Worm (Caenorhabditis elegans) whole organism, L4 larva: ENCODE results near the gene clc-10.

Source experiments
- F37D6.2 ChIP-seq: sonication (generic microtip); optimal IDR thresholded peaks from 2 replicates; lab custom pipeline; 2016; ENCODE audit warnings: mild to moderate bottlenecking, missing genetic modification characterization, missing compliant biosample characterization
- F49E8.2 ChIP-seq: sonication (generic microtip); optimal IDR thresholded peaks from 2 replicates; lab custom pipeline; 2016; ENCODE audit warnings: missing compliant biosample characterization, mild to moderate bottlenecking, missing genetic modification characterization, borderline replicate concordance
- T20F7.1 ChIP-seq: fragments of 200-800 bp; sonication (Bioruptor generic); optimal IDR thresholded peaks from 2 replicates; lab custom pipeline; 2018; ENCODE audit warnings: mild to moderate bottlenecking, missing genetic modification characterization, missing compliant biosample characterization
- T26A8.4 ChIP-seq: fragments of 200-800 bp; sonication (Bioruptor generic); IDR thresholded peaks from 2 replicates; pipeline ENCODE4 v1.3.6; 2022; ENCODE audit warnings: missing genetic modification characterization, missing compliant biosample characterization
- Y48G9A.11 ChIP-seq: fragments of 200-800 bp; sonication (Bioruptor generic); IDR thresholded peaks from 2 replicates; pipeline ENCODE4 v1.3.6; 2022; ENCODE audit warnings: missing genetic modification reagents, missing genetic modification characterization, missing compliant biosample characterization
- ZK546.5 ChIP-seq, 2 experiments: sonication (generic microtip); optimal IDR thresholded peaks; 2 replicates each; lab custom pipeline; 2017; ENCODE audit warnings: missing biosample characterization in 2 of 2, missing genetic modification characterization in 2 of 2
- aha-1 ChIP-seq: fragments of 150-350 bp; peaks from one replicate; lab custom pipeline; 2014; ENCODE audit warnings: missing biosample characterization, missing genetic modification characterization
- ama-1 ChIP-seq: fragments of 150-350 bp; optimal IDR thresholded peaks from 2 replicates; lab custom pipeline; 2014; ENCODE audit warnings: inconsistent platforms, mixed read lengths
- attf-4 ChIP-seq: sonication (generic microtip); optimal IDR thresholded peaks from 3 replicates; lab custom pipeline; 2017; ENCODE audit warnings: missing biosample characterization, missing genetic modification characterization
- ceh-20 ChIP-seq: fragments of 200-800 bp; sonication (Bioruptor generic); IDR thresholded peaks from 2 replicates; pipeline ENCODE4 v1.3.6; 2022; ENCODE audit warnings: missing genetic modification reagents, missing genetic modification characterization, missing compliant biosample characterization
- ceh-62 ChIP-seq: sonication (generic microtip); optimal IDR thresholded peaks from 2 replicates; lab custom pipeline; 2017; ENCODE audit warnings: missing biosample characterization, missing genetic modification characterization
- ces-1 ChIP-seq: fragments of 150-350 bp; sonication (generic microtip); optimal IDR thresholded peaks from 4 replicates; lab custom pipeline; 2014; ENCODE audit warnings: missing biosample characterization, missing genetic modification reagents, missing genetic modification characterization
- ctbp-1 ChIP-seq: fragments of 200-800 bp; sonication (Bioruptor generic); IDR thresholded peaks from 2 replicates; pipeline ENCODE4 v1.3.6; 2022; ENCODE audit warnings: missing genetic modification reagents, missing genetic modification characterization, missing compliant biosample characterization
- daf-16 ChIP-seq, 3 experiments: sonication (generic microtip); optimal IDR thresholded peaks; 2 replicates each; lab custom pipeline; 2016 to 2017; ENCODE audit warnings: missing genetic modification characterization in 3 of 3, missing genetic modification reagents in 3 of 3, mild to moderate bottlenecking in 2 of 3, missing compliant biosample characterization in 2 of 3, missing biosample characterization in 1 of 3, moderate library complexity in 1 of 3
- daf-8 ChIP-seq: fragments of 200-800 bp; sonication (Bioruptor generic); IDR thresholded peaks from 2 replicates; pipeline ENCODE4 v1.3.6; 2022; ENCODE audit warnings: missing genetic modification characterization, missing compliant biosample characterization
- dmd-6 ChIP-seq: fragments of 200-800 bp; sonication (Bioruptor generic); IDR thresholded peaks from 2 replicates; pipeline ENCODE4 v1.3.6; 2022; ENCODE audit warnings: missing genetic modification reagents, missing genetic modification characterization, missing compliant biosample characterization
- dve-1 ChIP-seq: sonication (generic microtip); optimal IDR thresholded peaks from 2 replicates; lab custom pipeline; 2017; ENCODE audit warnings: antibody characterized with exemption, mild to moderate bottlenecking, missing genetic modification characterization, missing compliant biosample characterization; ENCODE audit not compliant: insufficient read depth
- egl-43 ChIP-seq: fragments of 200-800 bp; sonication (Bioruptor generic); IDR thresholded peaks from 2 replicates; pipeline ENCODE4 v1.3.6; 2022; ENCODE audit warnings: missing genetic modification reagents, missing genetic modification characterization, missing compliant biosample characterization
- jun-1 ChIP-seq: fragments of 150-350 bp; optimal IDR thresholded peaks from 2 replicates; lab custom pipeline; 2014; ENCODE audit warnings: missing biosample characterization, missing genetic modification reagents, missing genetic modification characterization
- lin-29 ChIP-seq: fragments of 200-800 bp; sonication (Bioruptor generic); IDR thresholded peaks from 2 replicates; pipeline ENCODE4 v1.3.6; 2022; ENCODE audit warnings: missing genetic modification reagents, missing genetic modification characterization, missing compliant biosample characterization
- lsy-2 ChIP-seq, 2 experiments: fragments of 150-350 bp in 1 of 2; sonication (generic microtip) in 1 of 2; optimal IDR thresholded peaks; 2 replicates each; lab custom pipeline; 2014 to 2017; ENCODE audit warnings: missing biosample characterization in 2 of 2, missing genetic modification characterization in 2 of 2
- mep-1 ChIP-seq: fragments of 150-350 bp; sonication (generic microtip); optimal IDR thresholded peaks from 3 replicates; lab custom pipeline; 2014; ENCODE audit warnings: missing biosample characterization, missing genetic modification characterization
- mes-2 ChIP-seq: sonication (generic microtip); optimal IDR thresholded peaks from 2 replicates; lab custom pipeline; 2016; ENCODE audit warnings: missing genotype, mild to moderate bottlenecking, missing genetic modification characterization, missing compliant biosample characterization; ENCODE audit not compliant: poor library complexity, severe bottlenecking
- mxl-2 ChIP-seq: fragments of 200-800 bp; sonication (Bioruptor generic); conservative IDR thresholded peaks from 2 replicates; pipeline ENCODE4 v1.3.6; 2022; ENCODE audit warnings: missing genetic modification reagents, missing genetic modification characterization, missing compliant biosample characterization
- nhr-10 ChIP-seq: fragments of 150-350 bp; optimal IDR thresholded peaks from 2 replicates; lab custom pipeline; 2014; ENCODE audit warnings: missing biosample characterization, missing genetic modification characterization
- nhr-111 ChIP-seq: fragments of 200-800 bp; sonication (Bioruptor generic); optimal IDR thresholded peaks from 2 replicates; lab custom pipeline; 2018; ENCODE audit warnings: mild to moderate bottlenecking, missing genetic modification characterization, missing compliant biosample characterization
- nhr-237 ChIP-seq: sonication (generic microtip); optimal IDR thresholded peaks from 2 replicates; lab custom pipeline; 2017; ENCODE audit warnings: missing biosample characterization, missing genetic modification characterization
- nhr-25 ChIP-seq: sonication (generic microtip); optimal IDR thresholded peaks from 2 replicates; lab custom pipeline; 2017; ENCODE audit warnings: missing genetic modification characterization, mild to moderate bottlenecking, missing compliant biosample characterization, antibody characterized with exemption, moderate library complexity, borderline replicate concordance; ENCODE audit not compliant: insufficient read depth
- nhr-28 ChIP-seq: fragments of 150-350 bp; optimal IDR thresholded peaks from 2 replicates; lab custom pipeline; 2014; ENCODE audit warnings: missing biosample characterization, missing genetic modification characterization
- nhr-41 ChIP-seq: fragments of 200-800 bp; sonication (Bioruptor generic); IDR thresholded peaks from 2 replicates; pipeline ENCODE4 v1.3.6; 2022; ENCODE audit warnings: missing genetic modification reagents, missing genetic modification characterization, missing compliant biosample characterization
- nhr-42 ChIP-seq: fragments of 200-800 bp; sonication (Bioruptor generic); IDR thresholded peaks from 2 replicates; pipeline ENCODE4 v1.3.6; 2022; ENCODE audit warnings: missing genetic modification characterization, missing compliant biosample characterization
- nhr-6 ChIP-seq: fragments of 150-350 bp; optimal IDR thresholded peaks from 2 replicates; lab custom pipeline; 2014; ENCODE audit warnings: missing biosample characterization, missing genetic modification characterization
- php-3 ChIP-seq: fragments of 200-800 bp; sonication (Bioruptor generic); IDR thresholded peaks from 2 replicates; pipeline ENCODE4 v1.3.6; 2022; ENCODE audit warnings: missing genetic modification reagents, missing genetic modification characterization, missing compliant biosample characterization
- pqm-1 ChIP-seq: sonication (generic microtip); optimal IDR thresholded peaks from 2 replicates; lab custom pipeline; 2017; ENCODE audit warnings: missing biosample characterization, missing genetic modification characterization
- sdz-12 ChIP-seq: fragments of 200-800 bp; sonication (Bioruptor generic); optimal IDR thresholded peaks from 2 replicates; lab custom pipeline; 2018; ENCODE audit warnings: mild to moderate bottlenecking, missing genetic modification characterization, missing compliant biosample characterization
- set-16 ChIP-seq: fragments of 200-800 bp; sonication (Bioruptor generic); IDR thresholded peaks from 2 replicates; pipeline ENCODE4 v1.3.6; 2022; ENCODE audit warnings: missing genetic modification reagents, missing genetic modification characterization, missing compliant biosample characterization
- snpc-1.2 ChIP-seq: fragments of 200-800 bp; sonication (Bioruptor generic); IDR thresholded peaks from 2 replicates; pipeline ENCODE4 v1.3.6; 2022; ENCODE audit warnings: missing genetic modification reagents, missing genetic modification characterization, missing compliant biosample characterization
- spr-1 ChIP-seq: sonication (generic microtip); optimal IDR thresholded peaks from 2 replicates; lab custom pipeline; 2016; ENCODE audit warnings: mild to moderate bottlenecking, missing genetic modification characterization, missing compliant biosample characterization
- unc-62 ChIP-seq, 3 experiments: fragments of 150-350 bp in 1 of 3; sonication (generic microtip); optimal IDR thresholded peaks in 2 of 3; peaks in 1 of 3; 1 replicate in 1 of 3; 2 replicates in 2 of 3; lab custom pipeline; 2014 to 2017; ENCODE audit warnings: missing biosample characterization in 3 of 3, missing genetic modification characterization in 3 of 3, missing genetic modification reagents in 3 of 3, missing genotype in 1 of 3
- vab-7 ChIP-seq: fragments of 200-800 bp; sonication (Bioruptor generic); IDR thresholded peaks from 2 replicates; pipeline ENCODE4 v1.3.6; 2022; ENCODE audit warnings: missing genetic modification reagents, missing genetic modification characterization, missing compliant biosample characterization
- zfp-2 ChIP-seq: sonication (generic microtip); optimal IDR thresholded peaks from 2 replicates; lab custom pipeline; 2016; ENCODE audit warnings: mild to moderate bottlenecking, missing genetic modification characterization, missing compliant biosample characterization
- zfp-3 ChIP-seq: fragments of 200-800 bp; sonication (Bioruptor generic); conservative IDR thresholded peaks from 2 replicates; pipeline ENCODE4 v1.3.6; 2022; ENCODE audit warnings: missing genetic modification reagents, missing genetic modification characterization, missing compliant biosample characterization
- zip-11 ChIP-seq: fragments of 200-800 bp; sonication (Bioruptor generic); IDR thresholded peaks from 2 replicates; pipeline ENCODE4 v1.3.6; 2022; ENCODE audit warnings: missing genetic modification characterization, missing compliant biosample characterization
- zip-2 ChIP-seq: fragments of 150-350 bp; optimal IDR thresholded peaks from 2 replicates; lab custom pipeline; 2014; ENCODE audit warnings: missing biosample characterization, missing genetic modification characterization

clc-10 gene

DNA sequence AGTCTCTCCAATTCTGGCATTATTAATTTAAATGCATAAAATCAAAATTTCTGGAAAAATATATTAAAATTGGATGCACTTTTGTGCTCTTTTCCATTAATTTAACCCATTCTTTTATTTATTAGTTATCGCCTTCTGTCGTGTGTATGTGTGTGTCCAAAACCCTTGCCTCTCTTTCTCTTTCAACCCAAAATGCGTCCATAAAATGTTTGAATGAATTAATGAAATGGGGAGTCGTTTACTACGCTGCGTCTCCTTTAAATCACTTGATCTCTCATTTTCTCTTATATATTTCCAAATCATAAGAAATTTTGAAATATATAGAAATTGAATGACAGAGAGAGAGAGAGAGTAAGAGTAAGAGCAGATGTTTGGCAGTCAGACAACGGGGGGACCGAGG, 21.1 kb downstream of the clc-10 start:
- TF ChIP-seq nhr-10 (tag; lab: Kevin White, UChicago) (no peak), mxl-2 (no peak), ces-1 (GFP tag; lab: Kevin White, UChicago) (no peak), F37D6.2 (tag; lab: Kevin White, UChicago) (no peak), daf-8 (GFP tag; lab: Robert Waterston, UW) (no peak)

DNA sequence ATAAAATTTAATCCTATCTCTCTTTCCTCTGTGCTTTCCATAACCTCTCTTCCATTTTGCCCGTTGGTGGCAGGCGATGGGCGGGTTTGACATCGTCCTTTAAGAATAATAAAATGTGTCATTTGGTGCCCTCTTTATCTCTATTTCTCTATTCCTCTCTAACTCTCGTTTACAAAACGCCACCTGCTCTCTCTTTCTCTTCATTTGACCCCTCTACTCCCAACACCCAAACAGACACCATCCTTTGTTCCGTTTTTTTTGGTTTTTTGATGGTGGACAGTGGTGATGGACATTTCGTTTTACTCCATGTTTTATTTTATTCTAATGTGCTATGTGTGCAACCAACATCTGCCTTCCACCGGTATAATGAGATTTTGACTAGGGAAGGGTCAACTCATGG, 22.0 kb downstream of the clc-10 start:
- TF ChIP-seq ceh-20 (no peak), spr-1 (tag; lab: Kevin White, UChicago) (no peak), snpc-1.2 (GFP tag; lab: Robert Waterston, UW) (no peak), zfp-2 (tag; lab: Kevin White, UChicago) (no peak), ceh-62 (tag; lab: Kevin White, UChicago) (no peak), lin-29 (GFP tag; lab: Robert Waterston, UW) (no peak), daf-16 (GFP tag; optimal IDR thresholded peaks at IDR 0.05; lab: Kevin White, UChicago) (no peak), daf-16 (tag; optimal IDR thresholded peaks at IDR 0.05; lab: Kevin White, UChicago) (no peak), F37D6.2 (tag; lab: Kevin White, UChicago) (no peak), nhr-6 (no peak), attf-4 (tag; lab: Kevin White, UChicago) (no peak), T26A8.4 (no peak), vab-7 (no peak), F49E8.2 (no peak), unc-62 (GFP tag; optimal IDR thresholded peaks at IDR 0.05 in 1 of 2; lab: Kevin White, UChicago) (peak in 1 of 2 experiments; percentile 92), unc-62 (tag; optimal IDR thresholded peaks at IDR 0.05; lab: Kevin White, UChicago) (no peak), ama-1 (lab: Kevin White, UChicago) (no peak), mep-1 (tag; lab: Kevin White, UChicago) (peak; percentile 16), zip-2 (no peak), sdz-12 (no peak), pqm-1 (tag; lab: Kevin White, UChicago) (no peak), lsy-2 (tag; optimal IDR thresholded peaks at IDR 0.05; lab: Kevin White, UChicago) (peak in 1 of 2 experiments; percentile 21), zfp-3 (GFP tag; lab: Robert Waterston, UW) (no peak), aha-1 (tag; lab: Kevin White, UChicago) (peak; percentile 74), daf-8 (GFP tag; lab: Robert Waterston, UW) (no peak), ctbp-1 (GFP tag; lab: Robert Waterston, UW) (no peak), nhr-237 (tag; lab: Kevin White, UChicago) (no peak), php-3 (no peak), jun-1 (tag; lab: Kevin White, UChicago) (no peak)

DNA sequence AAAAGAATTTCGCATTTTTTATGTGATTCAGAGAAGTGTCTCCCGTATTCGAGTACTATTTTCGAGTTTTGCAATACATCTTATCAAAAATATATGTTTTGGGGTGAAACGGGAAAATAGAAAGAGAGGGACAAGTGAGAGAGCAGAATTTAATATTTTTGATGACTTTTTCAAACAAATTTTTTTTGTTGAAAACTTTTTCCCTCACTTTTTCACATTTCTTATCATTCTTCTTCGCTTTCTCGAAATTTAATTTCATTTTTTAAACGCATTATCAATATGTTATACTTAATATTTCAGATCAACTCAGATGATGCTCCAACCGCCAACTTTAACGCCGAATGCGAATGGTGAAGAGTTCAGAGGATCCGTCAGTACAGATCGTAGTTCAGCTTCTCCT, 23.4 kb downstream of the clc-10 start, which contains the start of gene attf-4:
attf-4 (plus strand) TSS at position 301 of the 400 bp plus-strand sequence.
- TF ChIP-seq ZK546.5 (tag; optimal IDR thresholded peaks at IDR 0.05; lab: Kevin White, UChicago) (no peak), nhr-111 (GFP tag; lab: Kevin White, UChicago) (no peak), daf-8 (GFP tag; lab: Robert Waterston, UW) (no peak), pqm-1 (tag; lab: Kevin White, UChicago) (peak; percentile 27), nhr-28 (tag; lab: Kevin White, UChicago) (peak; percentile 2), Y48G9A.11 (GFP tag; lab: Robert Waterston, UW) (no peak), unc-62 (GFP tag; optimal IDR thresholded peaks at IDR 0.05 in 1 of 2; lab: Kevin White, UChicago) (no peak), unc-62 (tag; optimal IDR thresholded peaks at IDR 0.05; lab: Kevin White, UChicago) (no peak), daf-16 (GFP tag; optimal IDR thresholded peaks at IDR 0.05; lab: Kevin White, UChicago) (no peak), daf-16 (tag; optimal IDR thresholded peaks at IDR 0.05; lab: Kevin White, UChicago) (peak; percentile 13), nhr-42 (no peak), dve-1 (tag; lab: Kevin White, UChicago) (peak; percentile 16), dmd-6 (GFP tag; lab: Robert Waterston, UW) (no peak), egl-43 (GFP tag; lab: Robert Waterston, UW) (no peak), nhr-6 (no peak), lin-29 (GFP tag; lab: Robert Waterston, UW) (no peak), nhr-41 (GFP tag; lab: Robert Waterston, UW) (no peak), nhr-25 (no peak), set-16 (GFP tag; lab: Robert Waterston, UW) (no peak), zip-11 (GFP tag; lab: Robert Waterston, UW) (no peak), mes-2 (tag; lab: Kevin White, UChicago) (no peak), T20F7.1 (no peak)
